Worm (Caenorhabditis elegans) whole organism, L2 larva: Measurements from ENCODE around the gene E02H1.5.

Source experiments
- C34F6.9 ChIP-seq: fragments of 150-350 bp; optimal IDR thresholded peaks from 2 replicates; lab custom pipeline; 2014; ENCODE audit warnings: missing biosample characterization, missing genetic modification characterization
- F13H6.1 ChIP-seq: sonication (generic microtip); optimal IDR thresholded peaks from 2 replicates; lab custom pipeline; 2016; ENCODE audit warnings: missing genetic modification characterization, missing compliant biosample characterization
- R02D3.7 ChIP-seq: fragments of 150-350 bp; optimal IDR thresholded peaks from 2 replicates; lab custom pipeline; 2014; ENCODE audit warnings: missing biosample characterization, missing genetic modification characterization
- Y55F3AM.14 ChIP-seq: fragments of 200-800 bp; sonication (Bioruptor generic); optimal IDR thresholded peaks from 2 replicates; lab custom pipeline; 2018; ENCODE audit warnings: mild to moderate bottlenecking, missing genetic modification characterization, missing compliant biosample characterization
- ZK546.5 ChIP-seq: sonication (generic microtip); optimal IDR thresholded peaks from 2 replicates; lab custom pipeline; 2017; ENCODE audit warnings: missing biosample characterization, missing genetic modification characterization
- alr-1 ChIP-seq: fragments of 150-350 bp; optimal IDR thresholded peaks from 2 replicates; lab custom pipeline; 2014; ENCODE audit warnings: missing biosample characterization, missing genetic modification characterization
- aly-2 ChIP-seq: fragments of 150-350 bp; optimal IDR thresholded peaks from 2 replicates; lab custom pipeline; 2014; ENCODE audit warnings: missing biosample characterization, missing genetic modification characterization
- ama-1 ChIP-seq: fragments of 150-350 bp; optimal IDR thresholded peaks from 2 replicates; lab custom pipeline; 2018; ENCODE audit warnings: inconsistent platforms
- blmp-1 ChIP-seq: sonication (generic microtip); optimal IDR thresholded peaks from 2 replicates; lab custom pipeline; 2017; ENCODE audit warnings: missing genetic modification characterization, mild to moderate bottlenecking, missing compliant biosample characterization, antibody characterized with exemption, moderate library complexity; ENCODE audit not compliant: insufficient read depth
- ceh-16 ChIP-seq: fragments of 150-350 bp; optimal IDR thresholded peaks from 2 replicates; lab custom pipeline; 2014; ENCODE audit warnings: missing biosample characterization, missing genetic modification characterization
- ceh-82 ChIP-seq: fragments of 150-350 bp; optimal IDR thresholded peaks from 2 replicates; lab custom pipeline; 2014; ENCODE audit warnings: missing biosample characterization, missing genetic modification characterization
- crh-2 ChIP-seq: sonication (generic microtip); optimal IDR thresholded peaks from 2 replicates; lab custom pipeline; 2017; ENCODE audit warnings: missing biosample characterization, missing genetic modification characterization
- dmd-4 ChIP-seq: sonication (generic microtip); optimal IDR thresholded peaks from 2 replicates; lab custom pipeline; 2017; ENCODE audit warnings: missing biosample characterization, missing genetic modification characterization
- egl-27 ChIP-seq: sonication (generic microtip); optimal IDR thresholded peaks from 3 replicates; lab custom pipeline; 2017; ENCODE audit warnings: missing biosample characterization, missing genetic modification reagents, missing genetic modification characterization
- elt-1 ChIP-seq: fragments of 150-350 bp; optimal IDR thresholded peaks from 2 replicates; lab custom pipeline; 2014; ENCODE audit warnings: missing biosample characterization, missing genetic modification characterization
- elt-3 ChIP-seq: sonication (generic microtip); optimal IDR thresholded peaks from 2 replicates; lab custom pipeline; 2017; ENCODE audit warnings: missing biosample characterization, missing genetic modification characterization
- fos-1 ChIP-seq: fragments of 150-350 bp; optimal IDR thresholded peaks from 2 replicates; lab custom pipeline; 2014; ENCODE audit warnings: missing biosample characterization, missing genetic modification characterization
- gmeb-1 ChIP-seq: fragments of 150-350 bp; optimal IDR thresholded peaks from 2 replicates; lab custom pipeline; 2014; ENCODE audit warnings: missing biosample characterization, missing genetic modification characterization
- lin-11 ChIP-seq: fragments of 150-350 bp; sonication (generic microtip); optimal IDR thresholded peaks from 2 replicates; lab custom pipeline; 2014; ENCODE audit warnings: missing biosample characterization, missing genetic modification characterization, inconsistent platforms, mixed read lengths
- lin-13 ChIP-seq: fragments of 150-350 bp; optimal IDR thresholded peaks from 2 replicates; lab custom pipeline; 2014; ENCODE audit warnings: missing biosample characterization, missing genetic modification reagents, missing genetic modification characterization
- lin-39 ChIP-seq: fragments of 150-350 bp; optimal IDR thresholded peaks from 2 replicates; lab custom pipeline; 2014; ENCODE audit warnings: missing biosample characterization, missing genetic modification reagents, missing genetic modification characterization
- lsy-2 ChIP-seq, 2 experiments: fragments of 150-350 bp in 1 of 2; sonication (generic microtip) in 1 of 2; optimal IDR thresholded peaks; 2 replicates each; lab custom pipeline; 2014 to 2017; ENCODE audit warnings: missing biosample characterization in 2 of 2, missing genetic modification characterization in 2 of 2
- mab-5 ChIP-seq: fragments of 150-350 bp; optimal IDR thresholded peaks from 2 replicates; lab custom pipeline; 2014; ENCODE audit warnings: missing biosample characterization, missing genetic modification characterization
- mbf-1 ChIP-seq: sonication (generic microtip); optimal IDR thresholded peaks from 2 replicates; lab custom pipeline; 2017; ENCODE audit warnings: missing biosample characterization, missing genetic modification characterization
- mdl-1 ChIP-seq, 2 experiments: fragments of 150-350 bp in 1 of 2; sonication (generic microtip) in 1 of 2; optimal IDR thresholded peaks; 2 replicates each; lab custom pipeline; 2017; ENCODE audit warnings: missing biosample characterization in 2 of 2, missing genetic modification characterization in 2 of 2
- nhr-10 ChIP-seq: sonication (generic microtip); optimal IDR thresholded peaks from 2 replicates; lab custom pipeline; 2017; ENCODE audit warnings: missing biosample characterization, missing genetic modification characterization
- nhr-11 ChIP-seq: fragments of 150-350 bp; optimal IDR thresholded peaks from 2 replicates; lab custom pipeline; 2014; ENCODE audit warnings: missing biosample characterization, missing genetic modification characterization
- nhr-12 ChIP-seq: fragments of 150-350 bp; optimal IDR thresholded peaks from 2 replicates; lab custom pipeline; 2014; ENCODE audit warnings: missing biosample characterization, missing genetic modification characterization
- nhr-129 ChIP-seq: fragments of 150-350 bp; optimal IDR thresholded peaks from 2 replicates; lab custom pipeline; 2014; ENCODE audit warnings: missing biosample characterization, missing genetic modification characterization
- nhr-21 ChIP-seq: fragments of 150-350 bp; optimal IDR thresholded peaks from 2 replicates; lab custom pipeline; 2014; ENCODE audit warnings: missing biosample characterization, missing genetic modification characterization
- nhr-23 ChIP-seq: fragments of 150-350 bp; optimal IDR thresholded peaks from 2 replicates; lab custom pipeline; 2014; ENCODE audit warnings: missing biosample characterization, missing genetic modification reagents, missing genetic modification characterization
- nhr-237 ChIP-seq: fragments of 150-350 bp; optimal IDR thresholded peaks from 2 replicates; lab custom pipeline; 2014; ENCODE audit warnings: missing biosample characterization, missing genetic modification characterization
- nhr-25 ChIP-seq: fragments of 150-350 bp; sonication (generic microtip); optimal IDR thresholded peaks from 3 replicates; lab custom pipeline; 2014; ENCODE audit warnings: missing biosample characterization, missing genetic modification characterization
- nhr-6 ChIP-seq: fragments of 150-350 bp; optimal IDR thresholded peaks from 2 replicates; lab custom pipeline; 2014; ENCODE audit warnings: missing biosample characterization, missing genetic modification characterization
- nhr-77 ChIP-seq: fragments of 150-350 bp; optimal IDR thresholded peaks from 2 replicates; lab custom pipeline; 2014; ENCODE audit warnings: missing biosample characterization, missing genetic modification characterization
- peb-1 ChIP-seq: fragments of 150-350 bp; optimal IDR thresholded peaks from 2 replicates; lab custom pipeline; 2014; ENCODE audit warnings: missing biosample characterization, missing genetic modification characterization
- sem-4 ChIP-seq: fragments of 150-350 bp; optimal IDR thresholded peaks from 2 replicates; lab custom pipeline; 2014; ENCODE audit warnings: missing biosample characterization, missing genetic modification reagents, missing genetic modification characterization
- skn-1 ChIP-seq: sonication (generic microtip); optimal IDR thresholded peaks from 2 replicates; lab custom pipeline; 2017; ENCODE audit warnings: missing biosample characterization, missing genetic modification characterization
- sma-3 ChIP-seq: sonication (generic microtip); optimal IDR thresholded peaks from 2 replicates; lab custom pipeline; 2016; ENCODE audit warnings: missing genetic modification reagents, missing genetic modification characterization, missing compliant biosample characterization
- sma-9 ChIP-seq, 2 experiments: fragments of 150-350 bp in 1 of 2; sonication (generic microtip) in 1 of 2; optimal IDR thresholded peaks; 2 replicates each; lab custom pipeline; 2014 to 2016; ENCODE audit warnings: missing genetic modification characterization in 2 of 2, mild to moderate bottlenecking in 1 of 2, missing biosample characterization in 1 of 2, missing compliant biosample characterization in 1 of 2, missing genetic modification reagents in 1 of 2, moderate library complexity in 1 of 2
- snpc-4 ChIP-seq: fragments of 150-350 bp; optimal IDR thresholded peaks from 2 replicates; lab custom pipeline; 2014; ENCODE audit warnings: missing biosample characterization, missing genetic modification characterization
- unc-39 ChIP-seq: fragments of 150-350 bp; optimal IDR thresholded peaks from 2 replicates; lab custom pipeline; 2014; ENCODE audit warnings: missing biosample characterization, missing genetic modification characterization
- unc-55 ChIP-seq: fragments of 150-350 bp; sonication (generic microtip); optimal IDR thresholded peaks from 3 replicates; lab custom pipeline; 2014; ENCODE audit warnings: missing biosample characterization, missing genetic modification reagents, missing genetic modification characterization
- unc-62 ChIP-seq: fragments of 150-350 bp; optimal IDR thresholded peaks from 2 replicates; lab custom pipeline; 2014; ENCODE audit warnings: missing biosample characterization, missing genetic modification reagents, missing genetic modification characterization
- zag-1 ChIP-seq: fragments of 150-350 bp; optimal IDR thresholded peaks from 2 replicates; lab custom pipeline; 2014; ENCODE audit warnings: missing biosample characterization, missing genetic modification characterization
- ztf-1 ChIP-seq: fragments of 200-800 bp; sonication (Bioruptor generic); conservative IDR thresholded peaks from 2 replicates; pipeline ENCODE4 v1.3.6; 2022; ENCODE audit warnings: missing genetic modification characterization, missing compliant biosample characterization
- ztf-11 ChIP-seq: sonication (generic microtip); optimal IDR thresholded peaks from 2 replicates; lab custom pipeline; 2017; ENCODE audit warnings: missing biosample characterization, missing genetic modification characterization
- ztf-4 ChIP-seq: fragments of 150-350 bp; optimal IDR thresholded peaks from 2 replicates; lab custom pipeline; 2014; ENCODE audit warnings: missing biosample characterization, missing genetic modification characterization

The E02H1.5 gene

ce11 chrII:9566045-9566444 is 29.0 kb upstream of the E02H1.5 start:
- TF ChIP-seq nhr-25 (tag; lab: Kevin White, UChicago), result peak; percentile 58
- TF ChIP-seq gmeb-1 (tag; lab: Kevin White, UChicago), result peak; percentile 32
- TF ChIP-seq sma-9 (GFP tag; optimal IDR thresholded peaks at IDR 0.05; lab: Kevin White, UChicago), result peak; percentile 58
- no peak for TF ChIP-seq sma-9 (tag; optimal IDR thresholded peaks at IDR 0.05; lab: Kevin White, UChicago)
- TF ChIP-seq nhr-12 (tag; lab: Kevin White, UChicago), result no peak
- no peak for TF ChIP-seq snpc-4 (tag; lab: Kevin White, UChicago)
- TF ChIP-seq zag-1, result peak; percentile 10
- TF ChIP-seq skn-1 (tag; lab: Kevin White, UChicago), result no peak
- TF ChIP-seq unc-55 (GFP tag; lab: Kevin White, UChicago), result peak; percentile 37
- TF ChIP-seq peb-1 (tag; lab: Kevin White, UChicago), result no peak
- TF ChIP-seq ceh-82, result no peak
- TF ChIP-seq nhr-77 (tag; lab: Kevin White, UChicago), result no peak
- no peak for TF ChIP-seq elt-1 (tag; lab: Kevin White, UChicago)
- TF ChIP-seq ama-1 (lab: Kevin White, UChicago), result no peak
- no peak for TF ChIP-seq Y55F3AM.14
- TF ChIP-seq mbf-1 (tag; lab: Kevin White, UChicago), result no peak
- peak; percentile 40 for TF ChIP-seq crh-2 (tag; lab: Kevin White, UChicago)
- TF ChIP-seq blmp-1 (tag; lab: Kevin White, UChicago), result no peak
- no peak for TF ChIP-seq R02D3.7 (tag; lab: Kevin White, UChicago)
- no peak for TF ChIP-seq elt-3 (tag; lab: Kevin White, UChicago)
- TF ChIP-seq ztf-4 (tag; lab: Kevin White, UChicago), result no peak
- no peak for TF ChIP-seq dmd-4
- no peak for TF ChIP-seq ztf-1 (GFP tag; lab: Robert Waterston, UW)
- TF ChIP-seq nhr-129, result peak; percentile 68
- no peak for TF ChIP-seq alr-1 (tag; lab: Kevin White, UChicago)
- TF ChIP-seq nhr-23 (tag; lab: Kevin White, UChicago), result no peak
- TF ChIP-seq ceh-16, result no peak
- no peak for TF ChIP-seq mab-5 (tag; lab: Kevin White, UChicago)
- peak; percentile 46 for TF ChIP-seq sma-3 (GFP tag; lab: Kevin White, UChicago)
- TF ChIP-seq ZK546.5 (tag; lab: Kevin White, UChicago), result no peak
- peak; percentile 25 for TF ChIP-seq lin-11
- TF ChIP-seq lsy-2 (tag; optimal IDR thresholded peaks at IDR 0.05; lab: Kevin White, UChicago), result peak; percentile 40 to 44
- peak; percentile 18 for TF ChIP-seq nhr-21 (tag; lab: Kevin White, UChicago)
- no peak for TF ChIP-seq mdl-1 (tag; optimal IDR thresholded peaks at IDR 0.05; lab: Kevin White, UChicago)
- no peak for TF ChIP-seq aly-2
- no peak for TF ChIP-seq nhr-237 (tag; lab: Kevin White, UChicago)
- TF ChIP-seq lin-13 (GFP tag; lab: Kevin White, UChicago), result peak; percentile 17
- peak; percentile 22 for TF ChIP-seq fos-1 (tag; lab: Kevin White, UChicago)
- TF ChIP-seq nhr-6 (tag; lab: Kevin White, UChicago), result no peak
- TF ChIP-seq sem-4, result no peak
- TF ChIP-seq ztf-11 (tag; lab: Kevin White, UChicago), result no peak
- no peak for TF ChIP-seq C34F6.9 (tag; lab: Kevin White, UChicago)
- TF ChIP-seq nhr-10, result no peak
- no peak for TF ChIP-seq unc-39 (tag; lab: Kevin White, UChicago)
- peak; percentile 51 for TF ChIP-seq egl-27 (tag; lab: Kevin White, UChicago)
- peak; percentile 26 for TF ChIP-seq nhr-11 (tag; lab: Kevin White, UChicago)
- no peak for TF ChIP-seq lin-39 (tag; lab: Kevin White, UChicago)
- TF ChIP-seq unc-62 (GFP tag; lab: Kevin White, UChicago), result no peak
- peak; percentile 22 for TF ChIP-seq F13H6.1 (tag; lab: Kevin White, UChicago)
- TF ChIP-seq, all 48 proteins: peak for 16
